Worm (Caenorhabditis elegans): ENCODE measurements around the gene C49C3.4.

ce11 chrIV:17277459-17278173, 43.0 kb upstream of the C49C3.4 start:
- TF ChIP-seq hlh-8 (tag; optimal IDR thresholded peaks at IDR 0.05) (no peak), sox-2 (GFP tag; IDR thresholded peaks at IDR 0.05) (no peak), eyg-1 (tag; optimal IDR thresholded peaks at IDR 0.05) (no peak), pqm-1 (tag; optimal IDR thresholded peaks at IDR 0.05) (no peak), pha-2 (tag; optimal IDR thresholded peaks at IDR 0.05) (no peak), lim-6 (tag; optimal IDR thresholded peaks at IDR 0.05) (no peak), dmd-4 (tag; optimal IDR thresholded peaks at IDR 0.05; ENCODE audit: borderline replicate concordance) (no peak), gmeb-2 (tag; optimal IDR thresholded peaks at IDR 0.05) (no peak), dve-1 (tag; optimal IDR thresholded peaks at IDR 0.05) (no peak), K02D7.2 (tag; optimal IDR thresholded peaks at IDR 0.05) (no peak)

All from whole organism, late embryonic.